Fruit fly (Drosophila melanogaster) S2 (cell line): ENCODE data around the gene Mst85C.

Experiments used
- CG8478 ChIP-seq: fragments of >200 bp; optimal IDR thresholded peaks from 2 replicates; lab custom pipeline; 2018
- CTCF ChIP-seq, 2 experiments: fragments of >200 bp; optimal IDR thresholded peaks; 2 replicates each; lab custom pipeline; 2018

- TF ChIP-seq CG8478 (lab: Kevin White, UChicago): no peak
- no peak for TF ChIP-seq CTCF (optimal IDR thresholded peaks at IDR 0.05; lab: Kevin White, UChicago)
These were observed 16.5 kb upstream of the Mst85C start for dm6 chr3R:9031797-9032418.
